Worm (Caenorhabditis elegans) whole organism, midembryonic: ENCODE results near the gene sra-13.

ENCODE experiments used
- cog-1 ChIP-seq: sonication (generic microtip); optimal IDR thresholded peaks from 2 replicates; lab custom pipeline; 2016; ENCODE audit warnings: missing genetic modification characterization, missing compliant biosample characterization
- flt-1 ChIP-seq: fragments of 200-800 bp; sonication (Bioruptor generic); IDR thresholded peaks from 2 replicates; pipeline ENCODE4 v1.3.6; 2022; ENCODE audit warnings: missing genetic modification characterization, missing compliant biosample characterization
- klf-2 ChIP-seq: fragments of 200-800 bp; sonication (Bioruptor generic); conservative IDR thresholded peaks from 2 replicates; pipeline ENCODE4 v1.3.6; 2022; ENCODE audit warnings: missing genetic modification reagents, missing genetic modification characterization, missing compliant biosample characterization
- med-1 ChIP-seq: sonication (generic microtip); optimal IDR thresholded peaks from 2 replicates; lab custom pipeline; 2017; ENCODE audit warnings: missing genetic modification characterization, mild to moderate bottlenecking, missing compliant biosample characterization, antibody characterized with exemption, missing genetic modification reagents; ENCODE audit not compliant: insufficient read depth
- ref-1 ChIP-seq: fragments of 200-800 bp; sonication (Bioruptor generic); conservative IDR thresholded peaks from 2 replicates; pipeline ENCODE4 v1.3.6; 2022; ENCODE audit warnings: missing genetic modification reagents, missing genetic modification characterization, missing compliant biosample characterization
- tab-1 ChIP-seq: fragments of 200-800 bp; sonication (Bioruptor generic); IDR thresholded peaks from 2 replicates; pipeline ENCODE4 v1.3.6; 2022; ENCODE audit warnings: missing genetic modification characterization, missing compliant biosample characterization

- TF ChIP-seq med-1 (GFP tag; lab: Kevin White, UChicago), result no peak
- no peak for TF ChIP-seq cog-1 (tag; lab: Kevin White, UChicago)
- TF ChIP-seq ref-1 (GFP tag; lab: Robert Waterston, UW), result no peak
- TF ChIP-seq flt-1, result 0 out of 2 replicates have a peak, but pooled peaks have one; percentile 49
- TF ChIP-seq tab-1 (GFP tag; lab: Robert Waterston, UW), result no peak
- no peak for TF ChIP-seq klf-2 (GFP tag; lab: Robert Waterston, UW)
Observed at ce11 chrII:8415462-8416037, 8.1 kb downstream of the sra-13 start.
